Worm (Caenorhabditis elegans) whole organism, midembryonic: ENCODE measurements around the gene mdt-10.

Experiments used
- T22C8.4 ChIP-seq: fragments of 200-800 bp; sonication (Bioruptor generic); IDR thresholded peaks from 2 replicates; pipeline ENCODE4 v1.3.6; 2022; ENCODE audit warnings: missing genetic modification characterization, missing compliant biosample characterization
- cog-1 ChIP-seq: sonication (generic microtip); optimal IDR thresholded peaks from 2 replicates; lab custom pipeline; 2016; ENCODE audit warnings: missing genetic modification characterization, missing compliant biosample characterization
- flt-1 ChIP-seq: fragments of 200-800 bp; sonication (Bioruptor generic); IDR thresholded peaks from 2 replicates; pipeline ENCODE4 v1.3.6; 2022; ENCODE audit warnings: missing genetic modification characterization, missing compliant biosample characterization
- klf-2 ChIP-seq: fragments of 200-800 bp; sonication (Bioruptor generic); conservative IDR thresholded peaks from 2 replicates; pipeline ENCODE4 v1.3.6; 2022; ENCODE audit warnings: missing genetic modification reagents, missing genetic modification characterization, missing compliant biosample characterization
- med-1 ChIP-seq: sonication (generic microtip); optimal IDR thresholded peaks from 2 replicates; lab custom pipeline; 2017; ENCODE audit warnings: missing genetic modification characterization, mild to moderate bottlenecking, missing compliant biosample characterization, antibody characterized with exemption, missing genetic modification reagents; ENCODE audit not compliant: insufficient read depth
- ref-1 ChIP-seq: fragments of 200-800 bp; sonication (Bioruptor generic); conservative IDR thresholded peaks from 2 replicates; pipeline ENCODE4 v1.3.6; 2022; ENCODE audit warnings: missing genetic modification reagents, missing genetic modification characterization, missing compliant biosample characterization
- tab-1 ChIP-seq: fragments of 200-800 bp; sonication (Bioruptor generic); IDR thresholded peaks from 2 replicates; pipeline ENCODE4 v1.3.6; 2022; ENCODE audit warnings: missing genetic modification characterization, missing compliant biosample characterization
- ztf-23 ChIP-seq: fragments of 200-800 bp; sonication (Bioruptor generic); IDR thresholded peaks from 2 replicates; pipeline ENCODE4 v1.3.6; 2022; ENCODE audit warnings: missing genetic modification reagents, missing genetic modification characterization, missing compliant biosample characterization
- ztf-29 ChIP-seq: fragments of 200-800 bp; sonication (Bioruptor generic); IDR thresholded peaks from 2 replicates; pipeline ENCODE4 v1.3.6; 2022; ENCODE audit warnings: missing genetic modification reagents, missing genetic modification characterization, missing compliant biosample characterization

Gene mdt-10

DNA sequence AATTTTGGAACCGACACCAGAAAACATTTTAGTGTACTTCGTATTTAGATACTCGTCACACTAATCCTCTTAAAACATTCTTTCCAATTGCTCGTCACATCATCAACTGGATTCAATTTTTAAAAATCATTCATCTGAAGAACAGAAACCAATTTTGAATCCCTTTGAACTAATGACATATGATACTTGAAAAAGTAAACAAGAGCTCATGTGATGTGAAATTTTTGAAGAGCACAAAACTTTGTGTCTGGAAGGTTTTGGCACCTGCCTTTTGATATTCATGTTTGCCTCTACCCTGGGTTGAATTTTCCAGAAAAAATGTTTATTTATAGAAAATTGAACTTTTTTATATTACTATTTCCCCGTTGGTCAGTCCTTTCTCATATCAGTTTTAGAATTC lies 33.9 kb upstream of the mdt-10 start:
- TF ChIP-seq cog-1 (tag; lab: Kevin White, UChicago): no peak
- no peak for TF ChIP-seq ref-1 (GFP tag; lab: Robert Waterston, UW)
- no peak for TF ChIP-seq flt-1 (GFP tag; lab: Robert Waterston, UW)
- no peak for TF ChIP-seq tab-1 (GFP tag; lab: Robert Waterston, UW)
- TF ChIP-seq ztf-23 (GFP tag; lab: Robert Waterston, UW): no peak
- TF ChIP-seq med-1: no peak
- no peak for TF ChIP-seq klf-2 (GFP tag; lab: Robert Waterston, UW)

DNA sequence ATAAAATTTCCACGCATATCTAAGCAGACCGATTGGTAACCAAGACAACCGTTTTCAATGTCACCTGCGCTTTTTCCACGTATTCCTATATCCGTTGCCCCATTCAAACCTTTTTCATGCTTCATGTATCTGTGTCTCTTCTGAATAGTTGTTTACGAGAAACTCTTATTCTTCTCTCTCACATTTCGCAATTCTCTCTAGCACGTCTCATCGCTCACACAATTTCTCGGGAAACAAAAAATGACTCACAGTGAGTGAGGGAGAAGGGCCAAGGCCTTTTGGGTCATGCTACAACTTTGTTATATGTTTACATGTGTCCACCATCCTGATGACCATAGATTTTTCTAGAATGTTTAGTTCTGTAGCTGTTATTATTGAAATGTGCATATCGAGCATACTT lies 32.5 kb upstream of the mdt-10 start:
- TF ChIP-seq ztf-23 (GFP tag; lab: Robert Waterston, UW) (no peak), ztf-29 (GFP tag; lab: Robert Waterston, UW) (no peak)

DNA sequence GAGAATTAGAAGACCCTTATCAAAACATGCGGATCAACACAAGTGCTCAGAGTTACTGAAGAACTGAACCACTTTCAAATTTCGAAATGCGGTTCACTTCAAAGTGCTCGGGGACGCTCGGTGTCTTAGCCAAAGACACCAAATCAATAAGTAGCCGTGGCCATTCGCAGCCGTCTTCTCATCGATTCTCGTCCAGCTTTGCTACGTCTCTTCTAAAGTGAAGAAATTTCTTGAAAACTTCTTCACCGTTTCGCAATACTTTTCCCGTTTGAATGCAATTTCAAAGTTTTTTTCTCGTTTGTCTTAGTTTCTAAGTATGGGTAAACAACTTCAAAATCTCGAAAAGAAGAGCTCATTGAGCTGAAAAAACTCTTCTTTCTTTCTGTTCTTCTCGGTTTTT lies 30.1 kb upstream of the mdt-10 start:
- no peak for TF ChIP-seq T22C8.4 (GFP tag; lab: Robert Waterston, UW)

DNA sequence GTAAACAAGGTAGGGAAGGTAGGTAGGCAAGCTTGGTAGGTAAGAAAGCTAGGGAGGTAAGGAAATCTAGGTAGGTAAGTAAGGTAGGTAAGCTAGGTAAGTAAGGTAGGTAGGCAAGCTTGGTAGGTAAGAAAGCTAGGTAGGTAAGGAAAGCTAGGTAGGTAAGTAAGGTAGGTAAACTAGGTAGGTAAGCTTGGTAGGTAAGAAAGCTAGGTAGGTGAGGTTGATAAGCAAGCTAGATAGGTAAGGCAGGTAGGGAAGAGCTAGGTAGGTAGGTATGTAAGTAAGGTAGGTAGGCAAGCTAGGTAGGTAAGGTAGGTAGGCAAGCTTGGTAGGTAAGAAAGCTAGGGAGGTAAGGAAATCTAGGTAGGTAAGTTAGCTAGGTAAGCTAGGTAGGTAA lies 28.3 kb upstream of the mdt-10 start:
- TF ChIP-seq klf-2 (GFP tag; lab: Robert Waterston, UW): peak; percentile 52; the same call in 1 of the 2 replicates
- TF ChIP-seq ztf-23 (GFP tag; lab: Robert Waterston, UW): peak; percentile 66; the same call in 1 of the 2 replicates

DNA sequence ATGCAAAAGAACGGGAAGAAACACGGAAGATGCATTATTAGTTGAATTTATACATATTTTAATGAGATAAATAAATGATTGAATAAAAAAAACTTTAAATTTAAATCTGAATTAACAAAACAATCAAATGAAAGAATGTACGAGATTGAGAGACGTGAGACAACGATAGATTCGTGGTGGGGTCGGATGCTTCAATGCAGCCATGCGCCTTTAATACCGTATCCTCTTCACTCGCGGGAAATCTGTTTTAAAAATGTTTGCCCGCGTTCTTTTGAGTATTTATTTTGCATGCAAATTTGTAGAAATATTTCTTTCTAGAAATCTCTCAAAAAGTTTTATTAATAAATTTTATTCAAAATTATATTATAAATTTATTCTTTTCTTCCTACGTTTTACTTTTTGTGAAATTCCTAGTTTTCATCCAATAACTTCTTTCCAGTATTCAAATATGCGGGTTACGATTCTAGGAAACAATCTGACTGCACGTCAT lies 25.6 kb upstream of the mdt-10 start, which contains the start of gene perm-1:
perm-1 (plus strand) TSS at position 440 of the 490 bp plus-strand sequence.
- TF ChIP-seq ztf-23 (GFP tag; lab: Robert Waterston, UW): no peak
- no peak for TF ChIP-seq cog-1 (tag; lab: Kevin White, UChicago)
- no peak for TF ChIP-seq med-1
- TF ChIP-seq tab-1 (GFP tag; lab: Robert Waterston, UW): no peak
- no peak for TF ChIP-seq klf-2 (GFP tag; lab: Robert Waterston, UW)
- TF ChIP-seq flt-1 (GFP tag; lab: Robert Waterston, UW): no peak
- no peak for TF ChIP-seq ref-1 (GFP tag; lab: Robert Waterston, UW)
- TF ChIP-seq T22C8.4 (GFP tag; lab: Robert Waterston, UW): no peak
- TF ChIP-seq ztf-29 (GFP tag; lab: Robert Waterston, UW): no peak

DNA sequence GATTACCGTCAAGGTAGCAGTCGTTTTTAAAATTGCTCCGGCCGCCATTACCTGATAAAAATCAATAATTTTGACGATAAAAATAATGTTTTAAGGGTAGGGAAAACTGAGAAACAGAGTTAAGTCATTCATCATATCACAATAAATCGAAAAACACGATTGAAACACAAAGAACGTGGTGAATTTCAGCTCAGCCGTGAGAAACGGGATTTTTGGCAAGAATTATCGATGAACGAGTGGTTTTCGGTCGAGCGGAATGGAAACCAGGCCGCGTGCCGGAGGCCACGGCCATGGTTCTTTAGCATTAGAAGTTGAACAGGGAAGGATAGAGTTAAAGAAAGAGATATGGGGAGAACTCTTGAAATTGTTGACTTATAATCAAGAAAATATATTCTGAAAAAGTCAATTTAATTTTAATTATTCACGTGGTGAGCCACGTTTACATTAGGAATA lies 24.4 kb upstream of the mdt-10 start, which contains the start of the genes vha-4 and T01H3.5:
vha-4 (minus strand) TSS at position 51 of the 453 bp plus-strand sequence.
T01H3.5 (plus strand) TSS at position 351 of the 453 bp plus-strand sequence.
- TF ChIP-seq med-1: no peak
- no peak for TF ChIP-seq flt-1 (GFP tag; lab: Robert Waterston, UW)
- TF ChIP-seq T22C8.4 (GFP tag; lab: Robert Waterston, UW): no peak
- no peak for TF ChIP-seq ztf-29 (GFP tag; lab: Robert Waterston, UW)
- TF ChIP-seq klf-2 (GFP tag; lab: Robert Waterston, UW): no peak
- no peak for TF ChIP-seq ztf-23 (GFP tag; lab: Robert Waterston, UW)

DNA sequence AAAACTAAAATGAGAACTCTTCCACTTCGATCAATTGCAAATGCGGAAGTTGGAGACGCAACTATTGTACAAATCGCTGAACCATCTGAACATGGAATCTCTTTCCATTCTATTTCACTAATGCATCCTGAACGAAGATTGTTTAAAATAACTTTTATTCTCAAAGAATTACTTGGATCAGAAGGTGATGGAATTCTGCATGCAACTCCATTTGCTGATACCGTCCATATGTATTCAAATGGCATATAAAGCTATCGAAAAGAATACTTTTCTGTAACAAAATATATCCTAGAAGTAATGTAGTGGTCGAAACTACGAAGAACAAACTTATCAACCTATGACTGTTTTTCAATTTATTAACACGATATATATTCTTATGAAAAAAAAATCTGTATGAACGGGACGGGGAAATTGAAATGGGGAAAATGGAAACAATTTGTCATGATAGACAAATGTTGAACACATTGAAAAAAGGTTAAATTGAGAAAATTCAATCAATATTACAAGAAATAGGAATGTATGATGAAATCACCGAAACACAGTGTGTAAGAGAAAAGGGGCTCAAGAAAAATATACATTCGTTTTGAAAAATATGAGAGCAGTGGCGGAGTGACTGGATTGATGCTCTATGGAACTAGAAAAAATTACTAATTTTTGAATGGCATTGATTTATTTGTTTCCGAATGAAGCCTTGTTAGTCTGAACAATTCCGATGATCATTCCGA lies 23.1 kb upstream of the mdt-10 start, which contains the start of gene T01H3.2:
T01H3.2 (minus strand) TSS at position 251 of the 725 bp plus-strand sequence.
- no peak for TF ChIP-seq klf-2 (GFP tag; lab: Robert Waterston, UW)
- TF ChIP-seq tab-1 (GFP tag; lab: Robert Waterston, UW): no peak
- TF ChIP-seq T22C8.4 (GFP tag; lab: Robert Waterston, UW): no peak
- TF ChIP-seq ref-1 (GFP tag; lab: Robert Waterston, UW): no peak
- TF ChIP-seq flt-1 (GFP tag; lab: Robert Waterston, UW): no peak
- TF ChIP-seq ztf-29 (GFP tag; lab: Robert Waterston, UW): no peak

DNA sequence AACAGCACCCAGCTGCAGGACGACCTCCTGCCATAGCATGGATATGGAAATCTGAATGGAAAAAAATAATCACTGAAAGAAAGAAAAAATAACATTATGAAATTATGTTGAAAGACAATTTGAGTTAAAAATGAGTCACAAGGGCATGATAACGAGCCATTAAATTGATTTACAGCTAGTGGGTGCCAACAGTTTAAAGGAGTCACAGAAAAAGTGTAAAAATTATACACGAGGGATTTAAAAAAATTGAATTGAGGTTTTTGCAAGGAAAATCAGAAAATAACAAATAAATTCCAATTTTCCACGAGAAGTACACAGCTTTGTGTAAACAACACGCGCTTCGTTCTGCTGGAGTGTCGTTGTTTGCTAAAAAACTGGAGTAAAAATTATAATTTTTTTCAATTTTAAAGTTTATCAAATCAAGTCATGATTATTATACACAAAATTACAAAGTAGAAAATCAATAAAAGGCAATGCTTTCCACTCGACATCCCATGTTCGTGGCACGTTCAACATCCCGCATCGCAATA lies 19.1 kb upstream of the mdt-10 start, which contains the start of gene T01H3.3:
T01H3.3 (minus strand) TSS at position 51 of the 530 bp plus-strand sequence.
- TF ChIP-seq ref-1 (GFP tag; lab: Robert Waterston, UW): no peak
- TF ChIP-seq flt-1 (GFP tag; lab: Robert Waterston, UW): no peak
- TF ChIP-seq cog-1 (tag; lab: Kevin White, UChicago): no peak
- no peak for TF ChIP-seq tab-1 (GFP tag; lab: Robert Waterston, UW)

DNA sequence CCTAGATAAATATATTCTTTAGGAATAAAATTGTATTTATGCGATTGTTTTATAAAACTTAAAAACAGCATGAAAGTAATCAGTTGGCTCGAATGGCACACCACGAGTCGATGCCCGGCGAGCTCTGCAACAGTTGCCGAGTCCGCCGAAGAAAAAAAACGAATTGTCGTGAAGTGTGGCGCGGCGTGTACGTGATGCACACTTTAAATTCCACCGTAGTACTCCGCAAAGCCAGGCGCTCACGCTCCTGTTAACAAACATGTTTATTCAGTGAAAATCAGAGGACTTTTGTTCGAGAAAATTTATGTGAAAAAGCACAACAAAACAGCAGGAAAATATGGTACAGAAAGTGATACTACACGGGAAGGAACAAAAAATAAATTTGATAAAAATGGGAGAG lies 15.8 kb upstream of the mdt-10 start:
- TF ChIP-seq klf-2 (GFP tag; lab: Robert Waterston, UW) (no peak), ref-1 (GFP tag; lab: Robert Waterston, UW) (no peak), flt-1 (GFP tag; lab: Robert Waterston, UW) (0 out of 2 replicates have a peak, but pooled peaks have one; percentile 20), med-1 (no peak), cog-1 (tag; lab: Kevin White, UChicago) (no peak), ztf-29 (GFP tag; lab: Robert Waterston, UW) (no peak)

DNA sequence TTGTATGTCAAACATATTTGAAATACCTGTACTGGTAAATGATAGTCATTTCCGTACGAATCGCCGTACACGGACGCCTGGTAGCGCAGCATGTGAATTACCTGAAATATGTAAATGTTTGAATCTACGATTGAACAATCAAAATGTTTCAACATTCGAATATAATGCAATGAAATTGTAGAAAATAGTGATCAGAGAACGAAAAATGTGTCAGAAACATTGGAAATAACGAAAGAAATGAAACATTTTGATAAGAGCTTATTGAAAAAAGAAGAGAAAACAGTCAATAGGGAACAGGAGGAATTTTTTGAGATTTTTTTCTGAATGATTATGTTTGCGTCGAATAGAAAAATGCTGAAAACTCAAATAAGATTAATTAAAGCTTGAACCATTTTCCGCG lies 15.2 kb upstream of the mdt-10 start, which contains the start of gene ztf-17:
ztf-17 (minus strand) TSS at position 101 of the 400 bp plus-strand sequence.
- TF ChIP-seq ztf-23 (GFP tag; lab: Robert Waterston, UW) (no peak), tab-1 (GFP tag; lab: Robert Waterston, UW) (no peak), klf-2 (GFP tag; lab: Robert Waterston, UW) (no peak), flt-1 (GFP tag; lab: Robert Waterston, UW) (no peak), cog-1 (tag; lab: Kevin White, UChicago) (no peak), T22C8.4 (GFP tag; lab: Robert Waterston, UW) (no peak), ztf-29 (GFP tag; lab: Robert Waterston, UW) (no peak), ref-1 (GFP tag; lab: Robert Waterston, UW) (no peak), med-1 (no peak)
